Fruit fly (Drosophila melanogaster) whole organism, wandering third instar larva: ENCODE data around the gene CG12003.
A peak's percentile ranks its signal among the peaks of the same experiment; 100 is the strongest.

Experiments
- Abd-B ChIP-seq: fragments of >200 bp; optimal IDR thresholded peaks from 2 replicates; lab custom pipeline; 2017; ENCODE audit warnings: missing biosample characterization, missing genetic modification characterization
- CG32264 ChIP-seq: fragments of 200-800 bp; sonication (Bioruptor generic); optimal IDR thresholded peaks from 2 replicates; lab custom pipeline; 2016; ENCODE audit warnings: missing biosample characterization, missing genetic modification characterization
- CG9705 ChIP-seq: fragments of 200-800 bp; sonication (Bioruptor generic); optimal IDR thresholded peaks from 2 replicates; lab custom pipeline; 2018; ENCODE audit warnings: missing biosample characterization, mild to moderate bottlenecking, missing genetic modification characterization
- CrebA ChIP-seq: fragments of 200-800 bp; sonication (Bioruptor generic); optimal IDR thresholded peaks from 2 replicates; lab custom pipeline; 2016; ENCODE audit warnings: missing biosample characterization, mild to moderate bottlenecking, missing genetic modification characterization, borderline replicate concordance
- Dfd ChIP-seq: fragments of >200 bp; optimal IDR thresholded peaks from 2 replicates; lab custom pipeline; 2017; ENCODE audit warnings: missing biosample characterization, missing genetic modification characterization
- Dif ChIP-seq: fragments of 200-275, 200-300 bp; sonication (Bioruptor generic); optimal IDR thresholded peaks from 2 replicates; lab custom pipeline; 2018; ENCODE audit warnings: missing biosample characterization, missing genetic modification characterization; ENCODE audit not compliant: partially characterized antibody
- GATAd ChIP-seq: sonication (Bioruptor generic); optimal IDR thresholded peaks from 2 replicates; lab custom pipeline; 2016; ENCODE audit warnings: missing biosample characterization, missing genetic modification characterization
- HLH106 ChIP-seq: fragments of 200-800 bp; optimal IDR thresholded peaks from 3 replicates; lab custom pipeline; 2019; ENCODE audit warnings: missing biosample characterization, mild to moderate bottlenecking, missing genetic modification characterization, moderate library complexity
- Hnf4 ChIP-seq: fragments of 200-800 bp; sonication (Bioruptor generic); optimal IDR thresholded peaks from 2 replicates; lab custom pipeline; 2016; ENCODE audit warnings: missing biosample characterization, mild to moderate bottlenecking, missing genetic modification characterization
- Hr78 ChIP-seq: fragments of >200 bp; optimal IDR thresholded peaks from 2 replicates; lab custom pipeline; 2017; ENCODE audit warnings: missing biosample characterization, missing genetic modification characterization
- Hr83 ChIP-seq: fragments of 200-300 bp; sonication (Bioruptor generic); optimal IDR thresholded peaks from 2 replicates; lab custom pipeline; 2016; ENCODE audit warnings: missing biosample characterization, mild to moderate bottlenecking, missing genetic modification characterization, moderate library complexity; ENCODE audit not compliant: poor library complexity, severe bottlenecking
- Jra ChIP-seq: sonication (Bioruptor generic); optimal IDR thresholded peaks from 2 replicates; lab custom pipeline; 2016; ENCODE audit warnings: missing biosample characterization, missing genetic modification characterization
- Mio ChIP-seq: sonication (Bioruptor generic); optimal IDR thresholded peaks from 2 replicates; lab custom pipeline; 2016; ENCODE audit warnings: missing biosample characterization, missing genetic modification characterization
- Myc ChIP-seq: fragments of >200 bp; optimal IDR thresholded peaks from 2 replicates; lab custom pipeline; 2017
- N ChIP-seq: fragments of >200 bp; optimal IDR thresholded peaks from 2 replicates; lab custom pipeline; 2018; ENCODE audit warnings: missing biosample characterization, missing external identifiers, missing genetic modification characterization
- OdsH ChIP-seq: fragments of 200-800 bp; sonication (Bioruptor generic); optimal IDR thresholded peaks from 2 replicates; lab custom pipeline; 2016; ENCODE audit warnings: missing biosample characterization, mild to moderate bottlenecking, missing genetic modification characterization
- Rel ChIP-seq, 2 experiments: fragments of 200-800 bp; sonication (Bioruptor generic) in 1 of 2; optimal IDR thresholded peaks; 2 replicates in 1 of 2; 3 replicates in 1 of 2; lab custom pipeline; 2016 to 2019; ENCODE audit warnings: mild to moderate bottlenecking in 2 of 2, missing biosample characterization in 2 of 2, missing genetic modification characterization in 2 of 2, moderate library complexity in 1 of 2
- Sp1 ChIP-seq: fragments of 200-800 bp; sonication (Bioruptor generic); optimal IDR thresholded peaks from 3 replicates; lab custom pipeline; 2019; ENCODE audit warnings: missing biosample characterization, mild to moderate bottlenecking, missing genetic modification characterization, moderate library complexity
- Vsx2 ChIP-seq: fragments of 200-300, 225-300 bp; sonication (Bioruptor generic); optimal IDR thresholded peaks from 2 replicates; lab custom pipeline; 2018; ENCODE audit warnings: missing biosample characterization, missing genetic modification characterization; ENCODE audit not compliant: partially characterized antibody
- br ChIP-seq: fragments of 200-800 bp; sonication (Bioruptor generic); optimal IDR thresholded peaks from 2 replicates; lab custom pipeline; 2016; ENCODE audit warnings: missing biosample characterization, missing genetic modification characterization
- brk ChIP-seq: fragments of 200-800 bp; sonication (Bioruptor generic); optimal IDR thresholded peaks from 2 replicates; lab custom pipeline; 2016; ENCODE audit warnings: missing biosample characterization, mild to moderate bottlenecking, missing genetic modification characterization
- dl ChIP-seq, 2 experiments: fragments of 175-275, 200-275 bp in 1 of 2; fragments of 200-275 bp in 1 of 2; sonication (Bioruptor generic); optimal IDR thresholded peaks; lab custom pipeline; 2018; ENCODE audit warnings: mild to moderate bottlenecking in 2 of 2, missing biosample characterization in 2 of 2, missing genetic modification characterization in 2 of 2, moderate library complexity in 2 of 2; ENCODE audit not compliant: partially characterized antibody in 2 of 2, insufficient read depth in 1 of 2
- dmrt93B ChIP-seq: fragments of 200-800 bp; sonication (Bioruptor generic); optimal IDR thresholded peaks from 2 replicates; lab custom pipeline; 2018; ENCODE audit warnings: missing biosample characterization, mild to moderate bottlenecking, missing genetic modification characterization
- dsf ChIP-seq: sonication (Bioruptor generic); optimal IDR thresholded peaks from 2 replicates; lab custom pipeline; 2016; ENCODE audit warnings: missing biosample characterization, missing genetic modification characterization, borderline replicate concordance
- ey ChIP-seq: fragments of 200-800 bp; sonication (Bioruptor generic); optimal IDR thresholded peaks from 2 replicates; lab custom pipeline; 2016; ENCODE audit warnings: missing biosample characterization, missing genetic modification characterization
- foxo ChIP-seq, 2 experiments: fragments of 200-800 bp; sonication (Bioruptor generic); optimal IDR thresholded peaks; 2 replicates in 1 of 2; 3 replicates in 1 of 2; lab custom pipeline; 2016 to 2017; ENCODE audit warnings: missing biosample characterization in 2 of 2, missing genetic modification characterization in 2 of 2
- fru ChIP-seq: fragments of 200-800 bp; sonication (Bioruptor generic); optimal IDR thresholded peaks from 3 replicates; lab custom pipeline; 2016; ENCODE audit warnings: missing biosample characterization, mild to moderate bottlenecking, missing genetic modification characterization
- h ChIP-seq: fragments of 200-800 bp; sonication (Bioruptor generic); optimal IDR thresholded peaks from 3 replicates; lab custom pipeline; 2016; ENCODE audit warnings: missing biosample characterization, mild to moderate bottlenecking, missing genetic modification characterization
- jim ChIP-seq: fragments of 175-275, 200-325 bp; sonication (Bioruptor generic); optimal IDR thresholded peaks from 2 replicates; lab custom pipeline; 2016; ENCODE audit warnings: missing biosample characterization, mild to moderate bottlenecking, missing genetic modification characterization
- lola ChIP-seq: fragments of >200 bp; optimal IDR thresholded peaks from 2 replicates; lab custom pipeline; 2017; ENCODE audit warnings: missing biosample characterization, missing genetic modification characterization
- pan ChIP-seq: fragments of >200 bp; optimal IDR thresholded peaks from 2 replicates; lab custom pipeline; 2017
- psq ChIP-seq: fragments of 200-800 bp; sonication (Bioruptor generic); optimal IDR thresholded peaks from 3 replicates; lab custom pipeline; 2017; ENCODE audit warnings: missing biosample characterization, mild to moderate bottlenecking, missing genetic modification characterization, moderate library complexity
- rgr ChIP-seq: fragments of 200-800 bp; sonication (Bioruptor generic); optimal IDR thresholded peaks from 3 replicates; lab custom pipeline; 2016; ENCODE audit warnings: missing biosample characterization, mild to moderate bottlenecking, missing genetic modification characterization
- sage ChIP-seq: fragments of 200-800 bp; sonication (Bioruptor generic); optimal IDR thresholded peaks from 2 replicates; lab custom pipeline; 2016; ENCODE audit warnings: missing biosample characterization, mild to moderate bottlenecking, missing genetic modification characterization
- sv ChIP-seq: fragments of 200-800 bp; sonication (Bioruptor generic); optimal IDR thresholded peaks from 3 replicates; lab custom pipeline; 2016; ENCODE audit warnings: missing biosample characterization, missing genetic modification characterization
- tai ChIP-seq: sonication (Bioruptor generic); optimal IDR thresholded peaks from 2 replicates; lab custom pipeline; 2016; ENCODE audit warnings: missing biosample characterization, missing genetic modification characterization
- usp ChIP-seq: fragments of >200 bp; optimal IDR thresholded peaks from 2 replicates; lab custom pipeline; 2017; ENCODE audit warnings: missing biosample characterization, missing genetic modification characterization
- woc ChIP-seq: sonication (Bioruptor generic); optimal IDR thresholded peaks from 2 replicates; lab custom pipeline; 2016; ENCODE audit warnings: missing biosample characterization, mild to moderate bottlenecking, missing genetic modification characterization

The CG12003 gene

DNA sequence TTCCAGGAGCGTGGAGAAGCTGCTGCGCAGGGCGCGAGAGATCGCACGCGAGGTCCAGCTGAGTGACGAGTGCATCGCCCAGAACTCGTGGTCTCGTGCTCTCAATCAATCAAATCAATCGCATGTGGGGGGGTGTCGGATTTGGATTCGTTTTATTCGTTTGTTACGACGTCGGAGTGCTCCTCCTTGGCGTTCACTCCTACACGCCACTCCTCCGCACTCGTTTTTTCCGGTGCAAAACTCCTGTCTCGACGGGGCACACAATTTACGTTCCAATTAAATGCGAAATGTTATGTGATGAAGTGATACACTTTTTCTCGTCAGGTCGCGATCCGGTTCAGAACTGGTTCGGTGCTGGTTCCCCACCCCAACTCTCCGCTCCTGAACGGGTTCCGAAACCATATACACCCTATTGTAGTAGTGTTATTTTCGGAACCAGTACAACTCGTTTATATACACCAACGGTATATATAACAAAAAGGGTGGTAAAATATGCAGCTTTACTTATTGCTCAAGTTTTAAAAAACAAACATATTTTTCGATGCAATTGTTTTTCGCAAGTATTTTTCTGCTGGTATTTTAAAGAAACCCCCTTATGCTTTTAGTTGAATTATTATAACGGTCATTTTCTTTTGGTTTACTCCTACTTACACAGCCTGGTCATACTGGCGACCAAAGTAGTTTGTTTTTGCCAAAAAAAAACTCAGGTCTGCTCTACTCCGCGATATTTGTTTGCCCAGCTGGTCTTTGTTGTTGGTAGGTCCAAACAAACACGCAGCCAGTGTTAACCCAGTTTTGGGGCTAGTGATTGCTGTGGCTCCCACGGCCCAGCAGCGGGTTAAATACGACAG is 28.5 kb upstream of the CG12003 start, which contains the start of the genes CG12091 and pns:
Gene CG12091 (minus strand): TSS at position 349 of the 851 bp plus-strand sequence.
Gene pns (plus strand): TSS at position 651 of the 851 bp plus-strand sequence.
- TF ChIP-seq Vsx2 (no peak), Mio (no peak), Dfd (GFP tag; lab: Kevin White, UChicago) (no peak), psq (GFP tag; lab: Kevin White, UChicago) (peak; percentile 55), Sp1 (GFP tag; lab: Kevin White, UChicago) (peak; percentile 64), CrebA (GFP tag; lab: Kevin White, UChicago) (no peak), GATAd (GFP tag; lab: Kevin White, UChicago) (no peak), Hr83 (GFP tag; lab: Kevin White, UChicago) (peak; percentile 60), lola (GFP tag; lab: Kevin White, UChicago) (no peak), Myc (lab: Kevin White, UChicago) (no peak), foxo (GFP tag; optimal IDR thresholded peaks at IDR 0.05; lab: Kevin White, UChicago) (peak in 1 of 2 experiments; percentile 66), dmrt93B (GFP tag; lab: Kevin White, UChicago) (no peak), N (GFP tag; lab: Kevin White, UChicago) (no peak), tai (no peak), fru (peak; percentile 60), OdsH (GFP tag; lab: Kevin White, UChicago) (peak; percentile 42), ey (GFP tag; lab: Kevin White, UChicago) (peak; percentile 48), Dif (GFP tag; lab: Kevin White, UChicago) (no peak), Hr78 (GFP tag; lab: Kevin White, UChicago) (no peak), Abd-B (GFP tag; lab: Kevin White, UChicago) (no peak), woc (GFP tag; lab: Kevin White, UChicago) (no peak), HLH106 (peak; percentile 65), brk (GFP tag; lab: Kevin White, UChicago) (no peak), Rel (GFP tag; optimal IDR thresholded peaks at IDR 0.05; lab: Kevin White, UChicago) (no peak), Rel (tag; optimal IDR thresholded peaks at IDR 0.05; lab: Kevin White, UChicago) (peak; percentile 63), dsf (no peak), Jra (GFP tag; lab: Kevin White, UChicago) (no peak), rgr (GFP tag; lab: Kevin White, UChicago) (peak; percentile 48), jim (no peak), pan (lab: Kevin White, UChicago) (no peak), br (GFP tag; lab: Kevin White, UChicago) (peak; percentile 66), sage (no peak), usp (GFP tag; lab: Kevin White, UChicago) (no peak), sv (peak; percentile 46), dl (GFP tag; optimal IDR thresholded peaks at IDR 0.05; lab: Kevin White, UChicago; ENCODE audit: insufficient read depth in 1 of 2, partially characterized antibody in 2 of 2) (no peak), CG32264 (GFP tag; lab: Kevin White, UChicago) (peak; percentile 23), CG9705 (GFP tag; lab: Kevin White, UChicago) (peak; percentile 67), Hnf4 (GFP tag; lab: Kevin White, UChicago) (no peak), h (GFP tag; lab: Kevin White, UChicago) (peak; percentile 80)

DNA sequence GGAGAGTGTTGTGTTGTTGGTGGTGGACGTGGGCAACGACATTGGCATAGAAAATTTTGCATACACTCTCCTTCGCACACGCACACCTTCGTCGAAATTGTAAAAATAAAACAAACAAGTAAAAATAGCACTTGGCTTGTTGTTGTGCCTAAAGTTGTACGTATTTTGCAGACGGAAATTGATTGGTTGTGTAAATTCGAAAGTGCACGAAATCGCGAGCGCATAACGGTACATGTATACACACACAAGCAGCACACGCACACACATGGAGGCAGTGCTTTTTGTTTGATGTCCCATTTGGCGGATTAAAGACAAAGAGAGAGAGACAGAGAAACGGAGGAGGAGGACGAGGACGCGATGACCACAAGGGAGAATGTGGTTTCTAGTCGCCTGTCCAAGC is 27.8 kb upstream of the CG12003 start:
- TF ChIP-seq sv (no peak), dmrt93B (GFP tag; lab: Kevin White, UChicago) (no peak), Jra (GFP tag; lab: Kevin White, UChicago) (no peak), psq (GFP tag; lab: Kevin White, UChicago) (no peak), lola (GFP tag; lab: Kevin White, UChicago) (no peak), GATAd (GFP tag; lab: Kevin White, UChicago) (no peak)
- TF ChIP-seq, all 38 proteins: peak for 0
